Fruit fly (Drosophila melanogaster) whole organism, adult: ENCODE measurements around the gene pll.
A peak's percentile ranks its signal among the peaks of the same experiment; 100 is the strongest.

Experiments
- CG12768 ChIP-seq: fragments of 200-800 bp; sonication (Bioruptor generic); optimal IDR thresholded peaks from 2 replicates; lab custom pipeline; 2017; ENCODE audit warnings: missing biosample characterization, missing genetic modification characterization, mild to moderate bottlenecking, moderate library complexity, missing genetic modification reagents
- CG5204 ChIP-seq: fragments of 200-800 bp; sonication (Bioruptor generic); optimal IDR thresholded peaks from 2 replicates; lab custom pipeline; 2016; ENCODE audit warnings: missing biosample characterization, missing genetic modification characterization
- Crg-1 ChIP-seq: fragments of 200-800 bp; sonication (Bioruptor generic); optimal IDR thresholded peaks from 2 replicates; lab custom pipeline; 2016; ENCODE audit warnings: missing biosample characterization, missing genetic modification characterization
- bab1 ChIP-seq: fragments of 200-800 bp; sonication (Bioruptor generic); optimal IDR thresholded peaks from 3 replicates; lab custom pipeline; 2019; ENCODE audit warnings: missing biosample characterization, mild to moderate bottlenecking, missing genetic modification characterization, moderate library complexity
- cnc ChIP-seq, 2 experiments: fragments of >200 bp; optimal IDR thresholded peaks; 2 replicates each; lab custom pipeline; 2017
- kay ChIP-seq: fragments of 200-800 bp; sonication (Bioruptor generic); peaks from one replicate; lab custom pipeline; 2016; ENCODE audit warnings: missing biosample characterization, missing genetic modification characterization, borderline replicate concordance
- tj ChIP-seq: fragments of 200-800 bp; sonication (Bioruptor generic); optimal IDR thresholded peaks from 3 replicates; lab custom pipeline; 2017; ENCODE audit warnings: missing biosample characterization, mild to moderate bottlenecking, missing genetic modification characterization, moderate library complexity

dm6 chr3R:27238438-27239301 lies 14.3 kb downstream of the pll start, which contains the start of the genes CG31064 and PolA2:
- TF ChIP-seq CG12768 (GFP tag; lab: Kevin White, UChicago) (no peak), CG5204 (no peak), cnc (optimal IDR thresholded peaks at IDR 0.05; lab: Kevin White, UChicago) (no peak), Crg-1 (peak; percentile 38), bab1 (GFP tag; lab: Kevin White, UChicago) (peak; percentile 24), kay (no peak), tj (no peak)
